Worm (Caenorhabditis elegans): ENCODE results near the gene F34D10.3.

The F34D10.3 gene

ce11 chrIII:3735509-3736255 lies 1.6 kb downstream of the F34D10.3 start (continued):
- TF ChIP-seq sup-37 (GFP tag; optimal IDR thresholded peaks at IDR 0.05) (no peak), nhr-76 (tag; optimal IDR thresholded peaks at IDR 0.05) (no peak), nhr-20 (tag; optimal IDR thresholded peaks at IDR 0.05) (peak; percentile 4), hlh-4 (tag; optimal IDR thresholded peaks at IDR 0.05) (no peak)

DNA sequence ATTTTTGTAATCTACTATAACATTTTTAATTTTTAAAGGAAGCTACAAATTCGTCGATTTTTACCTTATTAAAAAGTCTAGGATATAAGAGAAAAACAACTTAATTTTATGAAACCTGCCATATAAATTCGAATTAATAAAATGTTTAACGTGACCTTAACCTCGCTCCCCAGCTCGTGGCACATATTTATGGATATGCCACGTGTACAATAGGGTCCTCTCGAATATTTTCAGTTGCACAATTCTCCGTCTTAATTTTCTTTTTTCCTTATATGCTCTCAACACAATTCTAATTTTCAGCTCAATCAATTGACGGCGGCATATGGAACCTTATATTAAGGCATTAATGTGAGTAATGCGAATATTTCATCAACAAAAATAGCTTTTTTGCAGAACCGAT lies 2.2 kb downstream of the F34D10.3 start, which contains the start of gene F34D10.4:
F34D10.4 (plus strand) TSS at position 301 of the 400 bp plus-strand sequence.
- TF ChIP-seq hpl-2 (GFP tag; optimal IDR thresholded peaks at IDR 0.05) (peak; percentile 30), lsy-2 (tag; optimal IDR thresholded peaks at IDR 0.05) (no peak)

DNA sequence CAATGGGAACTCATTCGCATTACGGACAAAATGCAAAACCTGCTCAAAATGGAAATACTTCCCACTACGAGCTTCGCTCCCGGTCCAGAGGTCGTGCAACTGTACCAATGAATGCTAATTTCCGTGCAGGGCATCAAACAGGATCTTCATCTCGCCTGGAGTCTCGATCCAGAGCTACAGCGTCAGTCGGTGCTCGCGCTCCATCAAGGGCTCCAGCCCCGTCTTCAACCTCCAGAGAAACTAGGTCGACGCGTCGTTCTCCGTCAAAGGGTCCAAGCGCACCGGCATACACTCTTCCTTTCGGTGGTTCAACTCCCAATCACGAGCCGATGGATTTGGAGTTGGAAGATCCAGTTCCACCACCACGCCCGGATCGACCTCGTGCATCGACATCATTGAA lies 3.7 kb downstream of the F34D10.3 start:
- TF ChIP-seq ceh-90 (tag; optimal IDR thresholded peaks at IDR 0.05) (no peak), nhr-90 (tag; optimal IDR thresholded peaks at IDR 0.05; ENCODE audit: poor library complexity) (no peak), efl-1 (optimal IDR thresholded peaks at IDR 0.05) (no peak), efl-1 (GFP tag; optimal IDR thresholded peaks at IDR 0.05 in 1 of 2) (peak in 1 of 2 experiments; percentile 35)

DNA sequence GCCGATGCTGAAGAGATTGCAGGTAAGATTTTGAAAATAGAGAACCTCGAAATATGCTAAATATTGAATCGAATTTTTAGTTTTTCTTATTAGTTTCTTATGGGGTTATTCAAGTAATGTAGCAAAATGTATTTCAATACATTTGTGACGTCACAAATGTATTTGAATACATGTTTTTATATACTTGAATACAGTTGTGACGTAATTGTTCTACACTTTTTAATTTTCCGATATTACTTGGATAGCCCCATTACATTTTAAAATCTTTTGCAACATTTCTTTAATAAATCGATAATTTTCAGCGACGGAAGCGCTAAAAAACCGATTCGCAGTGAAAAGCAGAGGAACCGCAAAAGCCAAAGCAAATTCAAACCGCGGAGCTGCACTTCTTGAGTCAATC lies 4.3 kb downstream of the F34D10.3 start:
- TF ChIP-seq fos-1 (tag; optimal IDR thresholded peaks at IDR 0.05), result no peak
- TF ChIP-seq ztf-11 (tag; optimal IDR thresholded peaks at IDR 0.05), result no peak

- TF ChIP-seq sox-4 (tag; optimal IDR thresholded peaks at IDR 0.05), result no peak
- TF ChIP-seq lsy-2 (tag; optimal IDR thresholded peaks at IDR 0.05), result no peak
- no peak for TF ChIP-seq unc-130 (tag; optimal IDR thresholded peaks at IDR 0.05)
Observed at ce11 chrIII:3742090-3742489, 8.0 kb downstream of the F34D10.3 start.

DNA sequence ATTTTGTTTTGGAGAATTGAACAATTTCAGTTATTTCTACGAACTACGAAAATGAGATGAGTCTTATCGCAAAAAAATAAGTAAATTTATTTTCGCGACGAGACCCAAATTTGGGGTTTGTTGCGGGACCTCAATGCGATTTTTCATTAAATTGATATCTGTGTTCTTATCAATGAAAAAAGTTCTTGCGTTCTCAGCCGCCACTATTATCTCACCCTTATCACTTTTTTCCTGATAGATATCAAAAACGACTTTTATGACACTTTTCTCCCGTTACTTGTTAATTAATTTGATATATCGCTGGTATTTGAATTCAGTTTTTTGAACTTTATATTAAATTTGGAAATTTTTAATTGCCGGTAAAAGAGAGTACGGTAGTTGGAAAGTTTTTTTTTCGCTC lies 9.3 kb downstream of the F34D10.3 start:
- TF ChIP-seq ceh-63 (GFP tag; optimal IDR thresholded peaks at IDR 0.05) (no peak), tlp-1 (tag; optimal IDR thresholded peaks at IDR 0.05) (no peak), fkh-10 (GFP tag; optimal IDR thresholded peaks at IDR 0.05) (no peak), nhr-47 (tag; optimal IDR thresholded peaks at IDR 0.05) (no peak), C34B4.2 (tag; optimal IDR thresholded peaks at IDR 0.05) (no peak), unc-130 (tag; optimal IDR thresholded peaks at IDR 0.05) (no peak), ceh-82 (tag; optimal IDR thresholded peaks at IDR 0.05) (no peak)

ce11 chrIII:3745138-3745537 lies 11.1 kb downstream of the F34D10.3 start, which contains the start of gene lin-48:
TSS of gene lin-48 (plus strand) at chrIII:3745438.
- TF ChIP-seq snu-23 (GFP tag; optimal IDR thresholded peaks at IDR 0.05), result no peak
- no peak for TF ChIP-seq sptf-1 (tag; optimal IDR thresholded peaks at IDR 0.05)
- TF ChIP-seq ztf-11 (tag; optimal IDR thresholded peaks at IDR 0.05), result no peak
- no peak for TF ChIP-seq mef-2 (tag; optimal IDR thresholded peaks at IDR 0.05)
- TF ChIP-seq pag-3 (tag; optimal IDR thresholded peaks at IDR 0.05; ENCODE audit: borderline replicate concordance, insufficient read depth), result no peak
- TF ChIP-seq nhr-237 (tag; optimal IDR thresholded peaks at IDR 0.05), result no peak
- TF ChIP-seq aha-1 (tag; optimal IDR thresholded peaks at IDR 0.05), result no peak
- no peak for TF ChIP-seq lin-39 (tag; optimal IDR thresholded peaks at IDR 0.05)
- no peak for TF ChIP-seq ces-1 (GFP tag; optimal IDR thresholded peaks at IDR 0.05)
- no peak for TF ChIP-seq xbp-1 (tag; optimal IDR thresholded peaks at IDR 0.05)
- no peak for TF ChIP-seq hpl-2 (GFP tag; optimal IDR thresholded peaks at IDR 0.05)
- TF ChIP-seq elt-2 (tag; optimal IDR thresholded peaks at IDR 0.05), result no peak
- no peak for TF ChIP-seq swsn-7 (tag; optimal IDR thresholded peaks at IDR 0.05)
- no peak for TF ChIP-seq lin-14 (GFP tag; optimal IDR thresholded peaks at IDR 0.05)
- no peak for TF ChIP-seq skn-1 (tag; optimal IDR thresholded peaks at IDR 0.05)
- TF ChIP-seq zip-4 (GFP tag; optimal IDR thresholded peaks at IDR 0.05), result no peak
- no peak for TF ChIP-seq C04F5.9 (tag; optimal IDR thresholded peaks at IDR 0.05)

Data from whole organism, L1 larva.